Fruit fly (Drosophila melanogaster) whole organism, wandering third instar larva: ENCODE data around the gene RAF2.

Source experiments
- CrebA ChIP-seq: fragments of 200-800 bp; sonication (Bioruptor generic); optimal IDR thresholded peaks from 2 replicates; lab custom pipeline; 2016; ENCODE audit warnings: missing biosample characterization, mild to moderate bottlenecking, missing genetic modification characterization, borderline replicate concordance
- Dfd ChIP-seq: fragments of >200 bp; optimal IDR thresholded peaks from 2 replicates; lab custom pipeline; 2017; ENCODE audit warnings: missing biosample characterization, missing genetic modification characterization
- Dif ChIP-seq: fragments of 200-275, 200-300 bp; sonication (Bioruptor generic); optimal IDR thresholded peaks from 2 replicates; lab custom pipeline; 2018; ENCODE audit warnings: missing biosample characterization, missing genetic modification characterization; ENCODE audit not compliant: partially characterized antibody
- Hnf4 ChIP-seq: fragments of 200-800 bp; sonication (Bioruptor generic); optimal IDR thresholded peaks from 2 replicates; lab custom pipeline; 2016; ENCODE audit warnings: missing biosample characterization, mild to moderate bottlenecking, missing genetic modification characterization
- Hr78 ChIP-seq: fragments of >200 bp; optimal IDR thresholded peaks from 2 replicates; lab custom pipeline; 2017; ENCODE audit warnings: missing biosample characterization, missing genetic modification characterization
- Mio ChIP-seq: sonication (Bioruptor generic); optimal IDR thresholded peaks from 2 replicates; lab custom pipeline; 2016; ENCODE audit warnings: missing biosample characterization, missing genetic modification characterization
- Rel ChIP-seq, 2 experiments: fragments of 200-800 bp; sonication (Bioruptor generic) in 1 of 2; optimal IDR thresholded peaks; 2 replicates in 1 of 2; 3 replicates in 1 of 2; lab custom pipeline; 2016 to 2019; ENCODE audit warnings: mild to moderate bottlenecking in 2 of 2, missing biosample characterization in 2 of 2, missing genetic modification characterization in 2 of 2, moderate library complexity in 1 of 2
- Sp1 ChIP-seq: fragments of 200-800 bp; sonication (Bioruptor generic); optimal IDR thresholded peaks from 3 replicates; lab custom pipeline; 2019; ENCODE audit warnings: missing biosample characterization, mild to moderate bottlenecking, missing genetic modification characterization, moderate library complexity
- br ChIP-seq: fragments of 200-800 bp; sonication (Bioruptor generic); optimal IDR thresholded peaks from 2 replicates; lab custom pipeline; 2016; ENCODE audit warnings: missing biosample characterization, missing genetic modification characterization
- brk ChIP-seq: fragments of 200-800 bp; sonication (Bioruptor generic); optimal IDR thresholded peaks from 2 replicates; lab custom pipeline; 2016; ENCODE audit warnings: missing biosample characterization, mild to moderate bottlenecking, missing genetic modification characterization
- dl ChIP-seq, 2 experiments: fragments of 175-275, 200-275 bp in 1 of 2; fragments of 200-275 bp in 1 of 2; sonication (Bioruptor generic); optimal IDR thresholded peaks; lab custom pipeline; 2018; ENCODE audit warnings: mild to moderate bottlenecking in 2 of 2, missing biosample characterization in 2 of 2, missing genetic modification characterization in 2 of 2, moderate library complexity in 2 of 2; ENCODE audit not compliant: partially characterized antibody in 2 of 2, insufficient read depth in 1 of 2
- dmrt93B ChIP-seq: fragments of 200-800 bp; sonication (Bioruptor generic); optimal IDR thresholded peaks from 2 replicates; lab custom pipeline; 2018; ENCODE audit warnings: missing biosample characterization, mild to moderate bottlenecking, missing genetic modification characterization
- dsf ChIP-seq: sonication (Bioruptor generic); optimal IDR thresholded peaks from 2 replicates; lab custom pipeline; 2016; ENCODE audit warnings: missing biosample characterization, missing genetic modification characterization, borderline replicate concordance
- ey ChIP-seq: fragments of 200-800 bp; sonication (Bioruptor generic); optimal IDR thresholded peaks from 2 replicates; lab custom pipeline; 2016; ENCODE audit warnings: missing biosample characterization, missing genetic modification characterization
- fru ChIP-seq: fragments of 200-800 bp; sonication (Bioruptor generic); optimal IDR thresholded peaks from 3 replicates; lab custom pipeline; 2016; ENCODE audit warnings: missing biosample characterization, mild to moderate bottlenecking, missing genetic modification characterization
- jim ChIP-seq: fragments of 175-275, 200-325 bp; sonication (Bioruptor generic); optimal IDR thresholded peaks from 2 replicates; lab custom pipeline; 2016; ENCODE audit warnings: missing biosample characterization, mild to moderate bottlenecking, missing genetic modification characterization
- sv ChIP-seq: fragments of 200-800 bp; sonication (Bioruptor generic); optimal IDR thresholded peaks from 3 replicates; lab custom pipeline; 2016; ENCODE audit warnings: missing biosample characterization, missing genetic modification characterization
- tai ChIP-seq: sonication (Bioruptor generic); optimal IDR thresholded peaks from 2 replicates; lab custom pipeline; 2016; ENCODE audit warnings: missing biosample characterization, missing genetic modification characterization
- usp ChIP-seq: fragments of >200 bp; optimal IDR thresholded peaks from 2 replicates; lab custom pipeline; 2017; ENCODE audit warnings: missing biosample characterization, missing genetic modification characterization
- woc ChIP-seq: sonication (Bioruptor generic); optimal IDR thresholded peaks from 2 replicates; lab custom pipeline; 2016; ENCODE audit warnings: missing biosample characterization, mild to moderate bottlenecking, missing genetic modification characterization

Gene RAF2

dm6 chr3L:16433556-16433955 is 47.4 kb downstream of the RAF2 start:
- TF ChIP-seq Dfd (no peak), Hr78 (GFP tag; lab: Kevin White, UChicago) (no peak), Mio (GFP tag; lab: Kevin White, UChicago) (no peak), fru (no peak), woc (no peak), sv (GFP tag; lab: Kevin White, UChicago) (no peak), br (no peak), usp (GFP tag; lab: Kevin White, UChicago) (no peak)

- no peak for TF ChIP-seq usp (GFP tag; lab: Kevin White, UChicago)
- no peak for TF ChIP-seq Rel (GFP tag; optimal IDR thresholded peaks at IDR 0.05; lab: Kevin White, UChicago)
- TF ChIP-seq Rel (tag; optimal IDR thresholded peaks at IDR 0.05; lab: Kevin White, UChicago), result no peak
- no peak for TF ChIP-seq dmrt93B (GFP tag; lab: Kevin White, UChicago)
- TF ChIP-seq woc, result no peak
- no peak for TF ChIP-seq ey (GFP tag; lab: Kevin White, UChicago)
- no peak for TF ChIP-seq jim
- TF ChIP-seq Sp1 (GFP tag; lab: Kevin White, UChicago), result no peak
- no peak for TF ChIP-seq brk
- TF ChIP-seq Dif, result no peak
- no peak for TF ChIP-seq dl (GFP tag; optimal IDR thresholded peaks at IDR 0.05; lab: Kevin White, UChicago; ENCODE audit: insufficient read depth in 1 of 2, partially characterized antibody in 2 of 2)
- no peak for TF ChIP-seq tai (GFP tag; lab: Kevin White, UChicago)
- no peak for TF ChIP-seq dsf
- TF ChIP-seq Hnf4, result no peak
- no peak for TF ChIP-seq CrebA (GFP tag; lab: Kevin White, UChicago)
Observed at dm6 chr3L:16437271-16437670, 51.1 kb downstream of the RAF2 start.
